Fruit fly (Drosophila melanogaster) whole organism, wandering third instar larva: ENCODE data around the gene CG13949.
A peak's percentile ranks its signal among the peaks of the same experiment; 100 is the strongest.

Experiments
- Abd-B ChIP-seq: fragments of >200 bp; optimal IDR thresholded peaks from 2 replicates; lab custom pipeline; 2017; ENCODE audit warnings: missing biosample characterization, missing genetic modification characterization
- CG32264 ChIP-seq: fragments of 200-800 bp; sonication (Bioruptor generic); optimal IDR thresholded peaks from 2 replicates; lab custom pipeline; 2016; ENCODE audit warnings: missing biosample characterization, missing genetic modification characterization
- CG9705 ChIP-seq: fragments of 200-800 bp; sonication (Bioruptor generic); optimal IDR thresholded peaks from 2 replicates; lab custom pipeline; 2018; ENCODE audit warnings: missing biosample characterization, mild to moderate bottlenecking, missing genetic modification characterization
- CrebA ChIP-seq: fragments of 200-800 bp; sonication (Bioruptor generic); optimal IDR thresholded peaks from 2 replicates; lab custom pipeline; 2016; ENCODE audit warnings: missing biosample characterization, mild to moderate bottlenecking, missing genetic modification characterization, borderline replicate concordance
- Dfd ChIP-seq: fragments of >200 bp; optimal IDR thresholded peaks from 2 replicates; lab custom pipeline; 2017; ENCODE audit warnings: missing biosample characterization, missing genetic modification characterization
- Dif ChIP-seq: fragments of 200-275, 200-300 bp; sonication (Bioruptor generic); optimal IDR thresholded peaks from 2 replicates; lab custom pipeline; 2018; ENCODE audit warnings: missing biosample characterization, missing genetic modification characterization; ENCODE audit not compliant: partially characterized antibody
- GATAd ChIP-seq: sonication (Bioruptor generic); optimal IDR thresholded peaks from 2 replicates; lab custom pipeline; 2016; ENCODE audit warnings: missing biosample characterization, missing genetic modification characterization
- HLH106 ChIP-seq: fragments of 200-800 bp; optimal IDR thresholded peaks from 3 replicates; lab custom pipeline; 2019; ENCODE audit warnings: missing biosample characterization, mild to moderate bottlenecking, missing genetic modification characterization, moderate library complexity
- Hnf4 ChIP-seq: fragments of 200-800 bp; sonication (Bioruptor generic); optimal IDR thresholded peaks from 2 replicates; lab custom pipeline; 2016; ENCODE audit warnings: missing biosample characterization, mild to moderate bottlenecking, missing genetic modification characterization
- Hr83 ChIP-seq: fragments of 200-300 bp; sonication (Bioruptor generic); optimal IDR thresholded peaks from 2 replicates; lab custom pipeline; 2016; ENCODE audit warnings: missing biosample characterization, mild to moderate bottlenecking, missing genetic modification characterization, moderate library complexity; ENCODE audit not compliant: poor library complexity, severe bottlenecking
- Jra ChIP-seq: sonication (Bioruptor generic); optimal IDR thresholded peaks from 2 replicates; lab custom pipeline; 2016; ENCODE audit warnings: missing biosample characterization, missing genetic modification characterization
- Myc ChIP-seq: fragments of >200 bp; optimal IDR thresholded peaks from 2 replicates; lab custom pipeline; 2017
- N ChIP-seq: fragments of >200 bp; optimal IDR thresholded peaks from 2 replicates; lab custom pipeline; 2018; ENCODE audit warnings: missing biosample characterization, missing external identifiers, missing genetic modification characterization
- OdsH ChIP-seq: fragments of 200-800 bp; sonication (Bioruptor generic); optimal IDR thresholded peaks from 2 replicates; lab custom pipeline; 2016; ENCODE audit warnings: missing biosample characterization, mild to moderate bottlenecking, missing genetic modification characterization
- Rel ChIP-seq, 2 experiments: fragments of 200-800 bp; sonication (Bioruptor generic) in 1 of 2; optimal IDR thresholded peaks; 2 replicates in 1 of 2; 3 replicates in 1 of 2; lab custom pipeline; 2016 to 2019; ENCODE audit warnings: mild to moderate bottlenecking in 2 of 2, missing biosample characterization in 2 of 2, missing genetic modification characterization in 2 of 2, moderate library complexity in 1 of 2
- Vsx2 ChIP-seq: fragments of 200-300, 225-300 bp; sonication (Bioruptor generic); optimal IDR thresholded peaks from 2 replicates; lab custom pipeline; 2018; ENCODE audit warnings: missing biosample characterization, missing genetic modification characterization; ENCODE audit not compliant: partially characterized antibody
- br ChIP-seq: fragments of 200-800 bp; sonication (Bioruptor generic); optimal IDR thresholded peaks from 2 replicates; lab custom pipeline; 2016; ENCODE audit warnings: missing biosample characterization, missing genetic modification characterization
- brk ChIP-seq: fragments of 200-800 bp; sonication (Bioruptor generic); optimal IDR thresholded peaks from 2 replicates; lab custom pipeline; 2016; ENCODE audit warnings: missing biosample characterization, mild to moderate bottlenecking, missing genetic modification characterization
- dsf ChIP-seq: sonication (Bioruptor generic); optimal IDR thresholded peaks from 2 replicates; lab custom pipeline; 2016; ENCODE audit warnings: missing biosample characterization, missing genetic modification characterization, borderline replicate concordance
- foxo ChIP-seq, 2 experiments: fragments of 200-800 bp; sonication (Bioruptor generic); optimal IDR thresholded peaks; 2 replicates in 1 of 2; 3 replicates in 1 of 2; lab custom pipeline; 2016 to 2017; ENCODE audit warnings: missing biosample characterization in 2 of 2, missing genetic modification characterization in 2 of 2
- fru ChIP-seq: fragments of 200-800 bp; sonication (Bioruptor generic); optimal IDR thresholded peaks from 3 replicates; lab custom pipeline; 2016; ENCODE audit warnings: missing biosample characterization, mild to moderate bottlenecking, missing genetic modification characterization
- h ChIP-seq: fragments of 200-800 bp; sonication (Bioruptor generic); optimal IDR thresholded peaks from 3 replicates; lab custom pipeline; 2016; ENCODE audit warnings: missing biosample characterization, mild to moderate bottlenecking, missing genetic modification characterization
- jim ChIP-seq: fragments of 175-275, 200-325 bp; sonication (Bioruptor generic); optimal IDR thresholded peaks from 2 replicates; lab custom pipeline; 2016; ENCODE audit warnings: missing biosample characterization, mild to moderate bottlenecking, missing genetic modification characterization
- lola ChIP-seq: fragments of >200 bp; optimal IDR thresholded peaks from 2 replicates; lab custom pipeline; 2017; ENCODE audit warnings: missing biosample characterization, missing genetic modification characterization
- rgr ChIP-seq: fragments of 200-800 bp; sonication (Bioruptor generic); optimal IDR thresholded peaks from 3 replicates; lab custom pipeline; 2016; ENCODE audit warnings: missing biosample characterization, mild to moderate bottlenecking, missing genetic modification characterization
- sage ChIP-seq: fragments of 200-800 bp; sonication (Bioruptor generic); optimal IDR thresholded peaks from 2 replicates; lab custom pipeline; 2016; ENCODE audit warnings: missing biosample characterization, mild to moderate bottlenecking, missing genetic modification characterization
- sv ChIP-seq: fragments of 200-800 bp; sonication (Bioruptor generic); optimal IDR thresholded peaks from 3 replicates; lab custom pipeline; 2016; ENCODE audit warnings: missing biosample characterization, missing genetic modification characterization
- tai ChIP-seq: sonication (Bioruptor generic); optimal IDR thresholded peaks from 2 replicates; lab custom pipeline; 2016; ENCODE audit warnings: missing biosample characterization, missing genetic modification characterization
- woc ChIP-seq: sonication (Bioruptor generic); optimal IDR thresholded peaks from 2 replicates; lab custom pipeline; 2016; ENCODE audit warnings: missing biosample characterization, mild to moderate bottlenecking, missing genetic modification characterization

CG13949 gene

DNA sequence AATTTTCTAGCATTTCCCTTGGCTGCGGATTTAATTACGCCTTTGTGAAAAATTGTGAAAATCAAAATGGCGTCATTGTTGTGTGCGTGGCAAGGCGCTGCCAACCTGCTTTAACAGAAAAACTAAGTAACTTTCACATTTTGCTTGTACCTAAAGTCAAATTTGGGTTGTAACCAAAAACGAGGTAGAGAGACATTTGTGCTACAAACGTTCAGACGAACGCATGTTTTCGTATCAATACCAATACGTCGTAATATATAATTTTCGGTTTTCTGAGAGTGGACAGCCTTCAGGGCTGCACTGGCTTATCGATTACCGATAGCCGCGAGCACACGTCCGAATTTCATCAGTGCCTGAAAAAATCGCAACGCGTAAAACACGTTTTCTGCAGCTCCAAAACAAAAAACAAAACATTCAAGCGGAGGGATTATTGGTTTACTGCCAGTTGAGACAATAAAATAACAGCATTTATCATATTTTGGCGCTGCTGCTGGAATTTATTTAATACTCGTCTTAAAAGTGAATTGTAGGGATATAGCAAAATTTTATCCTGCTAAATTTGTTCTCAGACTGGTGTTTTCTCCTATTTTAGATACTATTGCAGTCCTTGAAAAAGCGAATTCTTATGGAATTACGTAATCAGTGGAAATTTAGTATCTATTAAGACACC, 15.7 kb downstream of the CG13949 start (continued):
- TF ChIP-seq tai (GFP tag; lab: Kevin White, UChicago) (no peak), GATAd (peak; percentile 23), h (GFP tag; lab: Kevin White, UChicago) (peak; percentile 77), Dfd (GFP tag; lab: Kevin White, UChicago) (no peak), N (GFP tag; lab: Kevin White, UChicago) (no peak), brk (GFP tag; lab: Kevin White, UChicago) (no peak), jim (GFP tag; lab: Kevin White, UChicago) (no peak), Vsx2 (GFP tag; lab: Kevin White, UChicago) (no peak), CG32264 (GFP tag; lab: Kevin White, UChicago) (peak; percentile 7), Hnf4 (peak; percentile 63), foxo (GFP tag; optimal IDR thresholded peaks at IDR 0.05; lab: Kevin White, UChicago) (peak in 1 of 2 experiments; percentile 74)
- TF ChIP-seq, all 38 proteins: peak for 23

DNA sequence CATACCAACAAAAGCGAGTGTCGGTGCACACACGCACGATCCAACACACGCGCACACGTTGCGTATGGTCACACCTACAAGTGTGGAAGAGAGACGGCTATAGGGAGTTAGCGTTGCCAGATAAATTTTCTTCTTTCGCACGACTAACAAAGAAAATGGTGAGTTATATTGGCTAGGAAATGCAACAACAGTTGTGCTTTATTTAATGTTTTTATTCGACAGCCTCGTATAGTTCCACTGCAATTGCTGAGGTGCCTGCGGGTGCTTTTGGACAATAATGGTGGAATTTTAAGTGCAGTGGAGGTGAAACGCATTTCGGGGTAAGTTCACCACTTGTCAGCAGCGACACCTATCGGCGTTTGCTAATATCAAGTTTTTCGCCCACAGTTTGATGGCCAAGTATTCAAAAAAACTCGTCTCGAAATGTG, 16.3 kb downstream of the CG13949 start:
- TF ChIP-seq CG9705 (GFP tag; lab: Kevin White, UChicago) (no peak), h (GFP tag; lab: Kevin White, UChicago) (peak; percentile 34), GATAd (peak; percentile 15), HLH106 (tag; lab: Kevin White, UChicago) (peak; percentile 13), CG32264 (GFP tag; lab: Kevin White, UChicago) (no peak), Dif (GFP tag; lab: Kevin White, UChicago) (peak; percentile 29), Jra (GFP tag; lab: Kevin White, UChicago) (peak; percentile 26), OdsH (peak; percentile 3), Hr83 (peak; percentile 55), brk (GFP tag; lab: Kevin White, UChicago) (no peak), Myc (peak; percentile 80), rgr (GFP tag; lab: Kevin White, UChicago) (peak; percentile 31)

dm6 chr2L:873724-874504, 18.8 kb downstream of the CG13949 start:
- TF ChIP-seq h (GFP tag; lab: Kevin White, UChicago) (no peak), Dif (GFP tag; lab: Kevin White, UChicago) (peak; percentile 45)
- TF ChIP-seq, all 38 proteins: peak for 1

DNA sequence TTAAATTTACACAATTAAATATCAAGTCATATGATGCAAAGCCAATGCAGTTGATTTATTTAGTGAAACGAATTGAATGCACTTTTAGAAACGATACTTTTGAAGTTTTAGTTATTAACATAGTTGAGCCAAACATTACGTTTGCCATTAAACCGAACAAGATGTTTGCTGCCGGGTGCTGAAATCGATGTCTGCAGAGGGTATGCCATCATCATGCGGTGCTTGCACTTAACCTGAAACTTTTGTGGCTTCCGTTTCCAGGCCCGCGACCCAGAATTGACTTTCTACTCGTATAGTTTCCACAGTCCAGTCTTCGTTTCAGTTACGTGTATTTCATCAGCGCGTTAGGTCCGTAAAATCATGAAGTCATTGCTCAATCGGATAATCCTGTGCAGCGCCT, 21.9 kb downstream of the CG13949 start, which contains the start of gene ninaA:
Gene ninaA, plus strand, starts transcription at position 301 of the 400 bp plus-strand sequence.
- TF ChIP-seq dsf (GFP tag; lab: Kevin White, UChicago) (no peak), brk (GFP tag; lab: Kevin White, UChicago) (no peak), GATAd (no peak), CrebA (no peak), br (GFP tag; lab: Kevin White, UChicago) (no peak), woc (GFP tag; lab: Kevin White, UChicago) (no peak), lola (GFP tag; lab: Kevin White, UChicago) (no peak), CG32264 (GFP tag; lab: Kevin White, UChicago) (no peak), Vsx2 (GFP tag; lab: Kevin White, UChicago) (no peak), Abd-B (no peak), sage (no peak), fru (no peak), sv (GFP tag; lab: Kevin White, UChicago) (no peak)

dm6 chr2L:884970-885369, 29.8 kb downstream of the CG13949 start, which contains the start of gene CG15824:
Gene CG15824, minus strand, starts transcription at chr2L:885141.
- peak; percentile 33 for TF ChIP-seq Myc
- no peak for TF ChIP-seq Rel (GFP tag; optimal IDR thresholded peaks at IDR 0.05; lab: Kevin White, UChicago)
- TF ChIP-seq Rel (tag; optimal IDR thresholded peaks at IDR 0.05; lab: Kevin White, UChicago): no peak
